Worm (Caenorhabditis elegans) whole organism, L1 larva: ENCODE data around the gene abhd-5.1.

Source experiments
- mep-1 ChIP-seq: fragments of 150-350 bp; optimal IDR thresholded peaks from 2 replicates; lab custom pipeline; 2014; ENCODE audit warnings: missing biosample characterization, missing genetic modification characterization
- nhr-84 ChIP-seq: sonication (generic microtip); optimal IDR thresholded peaks from 2 replicates; lab custom pipeline; 2017; ENCODE audit warnings: missing biosample characterization, missing genetic modification characterization
- ztf-4 ChIP-seq: fragments of 150-350 bp; optimal IDR thresholded peaks from 2 replicates; lab custom pipeline; 2014; ENCODE audit warnings: missing biosample characterization, missing genetic modification characterization

DNA sequence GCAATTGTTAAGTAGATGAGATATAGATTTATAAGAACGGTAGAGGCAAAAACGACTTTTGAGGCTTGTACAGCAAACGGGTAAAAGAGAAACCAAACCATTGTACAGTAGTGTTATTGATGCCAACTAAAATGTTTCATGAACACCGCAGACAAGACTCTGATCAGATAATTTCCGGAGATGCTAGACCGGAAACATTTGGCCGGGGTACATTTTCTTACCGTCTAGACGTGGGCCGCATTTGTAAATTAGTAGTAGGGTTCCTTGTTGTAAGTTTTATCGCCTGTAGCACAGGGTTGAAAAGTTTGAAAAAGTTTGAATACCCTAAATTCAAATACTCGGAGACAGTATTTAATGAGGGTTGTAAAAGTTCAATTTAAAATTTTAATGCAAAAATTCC lies 33.9 kb downstream of the abhd-5.1 start, which contains the start of gene str-32:
- no peak for TF ChIP-seq ztf-4
- TF ChIP-seq mep-1 (tag; lab: Kevin White, UChicago) = no peak
- no peak for TF ChIP-seq nhr-84 (tag; lab: Kevin White, UChicago)
